Worm (Caenorhabditis elegans) whole organism, late embryonic: ENCODE data around the gene npp-3.

ENCODE experiments used
- C08G9.2 ChIP-seq: sonication (generic microtip); optimal IDR thresholded peaks from 2 replicates; lab custom pipeline; 2016; ENCODE audit warnings: mild to moderate bottlenecking, missing genetic modification characterization, moderate library complexity, missing compliant biosample characterization
- F13H6.1 ChIP-seq: sonication (generic microtip); optimal IDR thresholded peaks from 2 replicates; lab custom pipeline; 2016; ENCODE audit warnings: missing genetic modification characterization, missing compliant biosample characterization
- K02D7.2 ChIP-seq: sonication (generic microtip); optimal IDR thresholded peaks from 2 replicates; lab custom pipeline; 2017; ENCODE audit warnings: mild to moderate bottlenecking, missing genetic modification characterization, missing compliant biosample characterization
- Y22D7AL.16 ChIP-seq: sonication (generic microtip); optimal IDR thresholded peaks from 2 replicates; lab custom pipeline; 2016; ENCODE audit warnings: missing genetic modification characterization, missing compliant biosample characterization
- ama-1 ChIP-seq: fragments of 150-350 bp; optimal IDR thresholded peaks from 2 replicates; lab custom pipeline; 2014
- ceh-14 ChIP-seq: sonication (generic microtip); optimal IDR thresholded peaks from 2 replicates; lab custom pipeline; 2016; ENCODE audit warnings: missing genotype, missing genetic modification characterization, missing compliant biosample characterization
- ceh-18 ChIP-seq: sonication (generic microtip); optimal IDR thresholded peaks from 2 replicates; lab custom pipeline; 2016; ENCODE audit warnings: missing genetic modification characterization, missing compliant biosample characterization
- ceh-19 ChIP-seq: fragments of 200-800 bp; sonication (Bioruptor generic); optimal IDR thresholded peaks from 2 replicates; lab custom pipeline; 2018; ENCODE audit warnings: mild to moderate bottlenecking, missing genetic modification characterization, missing compliant biosample characterization
- ceh-2 ChIP-seq: sonication (generic microtip); optimal IDR thresholded peaks from 2 replicates; lab custom pipeline; 2016; ENCODE audit warnings: missing genotype, missing genetic modification characterization, missing compliant biosample characterization
- ceh-22 ChIP-seq: sonication (generic microtip); optimal IDR thresholded peaks from 2 replicates; lab custom pipeline; 2017; ENCODE audit warnings: missing biosample characterization, missing genetic modification characterization
- ceh-30 ChIP-seq: fragments of 150-350 bp; optimal IDR thresholded peaks from 2 replicates; lab custom pipeline; 2014; ENCODE audit warnings: missing biosample characterization, missing genetic modification characterization
- ceh-31 ChIP-seq: sonication (generic microtip); optimal IDR thresholded peaks from 2 replicates; lab custom pipeline; 2016; ENCODE audit warnings: missing genetic modification characterization, missing compliant biosample characterization
- ceh-34 ChIP-seq: sonication (generic microtip); optimal IDR thresholded peaks from 2 replicates; lab custom pipeline; 2016; ENCODE audit warnings: mild to moderate bottlenecking, missing genetic modification characterization, missing compliant biosample characterization
- ceh-48 ChIP-seq: sonication (generic microtip); optimal IDR thresholded peaks from 2 replicates; lab custom pipeline; 2016; ENCODE audit warnings: missing genetic modification characterization, inconsistent platforms, missing compliant biosample characterization
- ceh-6 ChIP-seq: fragments of 200-800 bp; sonication (Bioruptor generic); optimal IDR thresholded peaks from 2 replicates; lab custom pipeline; 2018; ENCODE audit warnings: mild to moderate bottlenecking, missing genetic modification characterization, missing compliant biosample characterization
- ceh-9 ChIP-seq: sonication (generic microtip); optimal IDR thresholded peaks from 2 replicates; lab custom pipeline; 2016; ENCODE audit warnings: mild to moderate bottlenecking, missing genetic modification characterization, inconsistent platforms, missing compliant biosample characterization
- dmd-4 ChIP-seq: sonication (generic microtip); optimal IDR thresholded peaks from 2 replicates; lab custom pipeline; 2016; ENCODE audit warnings: borderline replicate concordance, missing genetic modification characterization, missing compliant biosample characterization
- dve-1 ChIP-seq: sonication (generic microtip); optimal IDR thresholded peaks from 2 replicates; lab custom pipeline; 2017; ENCODE audit warnings: antibody characterized with exemption, mild to moderate bottlenecking, missing genetic modification characterization, missing compliant biosample characterization
- ets-4 ChIP-seq: sonication (generic microtip); optimal IDR thresholded peaks from 2 replicates; lab custom pipeline; 2016; ENCODE audit warnings: missing genetic modification characterization, missing compliant biosample characterization
- eyg-1 ChIP-seq: sonication (generic microtip); optimal IDR thresholded peaks from 2 replicates; lab custom pipeline; 2016; ENCODE audit warnings: missing genotype, missing genetic modification characterization, missing compliant biosample characterization
- fkh-6 ChIP-seq: sonication (generic microtip); optimal IDR thresholded peaks from 2 replicates; lab custom pipeline; 2016; ENCODE audit warnings: missing genetic modification characterization, missing compliant biosample characterization
- hlh-15 ChIP-seq: sonication (generic microtip); optimal IDR thresholded peaks from 2 replicates; lab custom pipeline; 2016; ENCODE audit warnings: missing genetic modification characterization, missing compliant biosample characterization
- hlh-30 ChIP-seq: sonication (generic microtip); optimal IDR thresholded peaks from 2 replicates; lab custom pipeline; 2017; ENCODE audit warnings: antibody characterized with exemption, missing genetic modification characterization, missing compliant biosample characterization; ENCODE audit not compliant: insufficient read depth
- hlh-6 ChIP-seq: sonication (generic microtip); optimal IDR thresholded peaks from 2 replicates; lab custom pipeline; 2016; ENCODE audit warnings: missing genotype, missing genetic modification characterization, missing compliant biosample characterization
- hlh-8 ChIP-seq: sonication (generic microtip); optimal IDR thresholded peaks from 2 replicates; lab custom pipeline; 2016; ENCODE audit warnings: missing genotype, missing genetic modification characterization, missing compliant biosample characterization
- lin-11 ChIP-seq: fragments of 200-800 bp; sonication (Bioruptor generic); optimal IDR thresholded peaks from 2 replicates; lab custom pipeline; 2018; ENCODE audit warnings: mild to moderate bottlenecking, missing genetic modification characterization, missing compliant biosample characterization
- nfya-1 ChIP-seq: sonication (generic microtip); optimal IDR thresholded peaks from 2 replicates; lab custom pipeline; 2017; ENCODE audit warnings: missing genetic modification characterization, mild to moderate bottlenecking, missing compliant biosample characterization, antibody characterized with exemption, moderate library complexity
- nhr-11 ChIP-seq: fragments of 150-350 bp; optimal IDR thresholded peaks from 2 replicates; lab custom pipeline; 2014; ENCODE audit warnings: missing biosample characterization, missing genetic modification characterization
- npax-4 ChIP-seq: sonication (generic microtip); optimal IDR thresholded peaks from 2 replicates; lab custom pipeline; 2016; ENCODE audit warnings: missing genetic modification characterization, missing compliant biosample characterization
- pag-3 ChIP-seq: sonication (generic microtip); optimal IDR thresholded peaks from 2 replicates; lab custom pipeline; 2016; ENCODE audit warnings: missing compliant biosample characterization, missing genetic modification characterization, borderline replicate concordance
- pax-1 ChIP-seq: fragments of 150-350 bp; optimal IDR thresholded peaks from 2 replicates; lab custom pipeline; 2014; ENCODE audit warnings: missing biosample characterization, missing genetic modification characterization
- pha-4 ChIP-seq: fragments of 150-350 bp; optimal IDR thresholded peaks from 2 replicates; lab custom pipeline; 2018; ENCODE audit warnings: missing biosample characterization, missing genetic modification reagents, missing genetic modification characterization
- pros-1 ChIP-seq: fragments of 150-350 bp; optimal IDR thresholded peaks from 2 replicates; lab custom pipeline; 2014; ENCODE audit warnings: missing biosample characterization, missing genetic modification reagents, missing genetic modification characterization
- ref-2 ChIP-seq: sonication (generic microtip); optimal IDR thresholded peaks from 2 replicates; lab custom pipeline; 2016; ENCODE audit warnings: missing genetic modification characterization, missing compliant biosample characterization
- rnt-1 ChIP-seq: sonication (generic microtip); optimal IDR thresholded peaks from 2 replicates; lab custom pipeline; 2016; ENCODE audit warnings: missing genetic modification characterization, missing compliant biosample characterization
- sdc-2 ChIP-seq: sonication (generic microtip); optimal IDR thresholded peaks from 2 replicates; lab custom pipeline; 2016; ENCODE audit warnings: missing genotype, missing genetic modification characterization, missing compliant biosample characterization
- tbx-2 ChIP-seq: sonication (generic microtip); optimal IDR thresholded peaks from 2 replicates; lab custom pipeline; 2016; ENCODE audit warnings: missing genetic modification characterization, missing compliant biosample characterization
- tbx-7 ChIP-seq: sonication (generic microtip); optimal IDR thresholded peaks from 2 replicates; lab custom pipeline; 2016; ENCODE audit warnings: missing genotype, missing genetic modification characterization, missing compliant biosample characterization
- ttx-3 ChIP-seq: sonication (generic microtip); optimal IDR thresholded peaks from 2 replicates; lab custom pipeline; 2016; ENCODE audit warnings: missing genetic modification reagents, missing genetic modification characterization, missing compliant biosample characterization
- unc-3 ChIP-seq, 2 experiments: fragments of 200-800 bp in 1 of 2; sonication (Bioruptor generic) in 1 of 2; sonication (generic microtip) in 1 of 2; conservative IDR thresholded peaks in 1 of 2; optimal IDR thresholded peaks in 1 of 2; 2 replicates each; pipeline versions ENCODE4 v1.3.6 to Lab custom; 2016 to 2022; ENCODE audit warnings: missing compliant biosample characterization in 2 of 2, missing genetic modification characterization in 2 of 2, missing genetic modification reagents in 1 of 2
- unc-42 ChIP-seq: sonication (generic microtip); optimal IDR thresholded peaks from 2 replicates; lab custom pipeline; 2016; ENCODE audit warnings: missing genotype, missing genetic modification characterization, missing compliant biosample characterization
- unc-55 ChIP-seq: sonication (generic microtip); optimal IDR thresholded peaks from 2 replicates; lab custom pipeline; 2017; ENCODE audit warnings: missing biosample characterization, missing genetic modification reagents, missing genetic modification characterization
- unc-86 ChIP-seq: sonication (generic microtip); optimal IDR thresholded peaks from 2 replicates; lab custom pipeline; 2016; ENCODE audit warnings: missing genetic modification characterization, missing compliant biosample characterization
- zip-5 ChIP-seq: sonication (generic microtip); optimal IDR thresholded peaks from 2 replicates; lab custom pipeline; 2016; ENCODE audit warnings: missing genetic modification characterization, missing compliant biosample characterization

Gene npp-3

ce11 chrII:11874674-11875198 lies at the start of gene npp-3, which contains the start of gene top-2:
npp-3 (minus strand) TSS chrII:11874788.
top-2 (plus strand) TSS chrII:11875148.
- TF ChIP-seq ceh-19 (GFP tag; lab: Kevin White, UChicago): no peak
- peak; percentile 55 for TF ChIP-seq dve-1 (tag; lab: Kevin White, UChicago)
- TF ChIP-seq C08G9.2: no peak
- TF ChIP-seq ceh-2: no peak
- no peak for TF ChIP-seq ceh-48
- TF ChIP-seq tbx-2 (tag; lab: Kevin White, UChicago): peak; percentile 59
- no peak for TF ChIP-seq zip-5 (tag; lab: Kevin White, UChicago)
- TF ChIP-seq hlh-8 (tag; lab: Kevin White, UChicago): no peak
- peak; percentile 74 for TF ChIP-seq unc-55 (GFP tag; lab: Kevin White, UChicago)
- TF ChIP-seq unc-42 (tag; lab: Kevin White, UChicago): peak; percentile 76
- no peak for TF ChIP-seq ama-1 (lab: Kevin White, UChicago)
- TF ChIP-seq ceh-6 (GFP tag; lab: Kevin White, UChicago): no peak
- TF ChIP-seq ceh-30 (tag; lab: Kevin White, UChicago): no peak
- peak; percentile 58 for TF ChIP-seq ceh-34
- no peak for TF ChIP-seq ceh-14 (tag; lab: Kevin White, UChicago)
- TF ChIP-seq eyg-1 (tag; lab: Kevin White, UChicago): no peak
- no peak for TF ChIP-seq ceh-22 (tag; lab: Kevin White, UChicago)
- no peak for TF ChIP-seq hlh-15 (tag; lab: Kevin White, UChicago)
- TF ChIP-seq ceh-9 (tag; lab: Kevin White, UChicago): no peak
- TF ChIP-seq ttx-3 (tag; lab: Kevin White, UChicago): no peak
- no peak for TF ChIP-seq rnt-1
- TF ChIP-seq npax-4 (tag; lab: Kevin White, UChicago): no peak
- TF ChIP-seq pha-4: no peak
- peak; percentile 51 for TF ChIP-seq hlh-30 (tag; lab: Kevin White, UChicago)
- no peak for TF ChIP-seq fkh-6 (tag; lab: Kevin White, UChicago)
- no peak for TF ChIP-seq hlh-6 (tag; lab: Kevin White, UChicago)
- no peak for TF ChIP-seq K02D7.2 (tag; lab: Kevin White, UChicago)
- no peak for TF ChIP-seq unc-86 (tag; lab: Kevin White, UChicago)
- no peak for TF ChIP-seq pax-1 (tag; lab: Kevin White, UChicago)
- no peak for TF ChIP-seq nhr-11 (tag; lab: Kevin White, UChicago)
- peak; percentile 74 for TF ChIP-seq ceh-31 (tag; lab: Kevin White, UChicago)
- TF ChIP-seq ets-4 (tag; lab: Kevin White, UChicago): no peak
- peak; percentile 62 for TF ChIP-seq ref-2 (tag; lab: Kevin White, UChicago)
- TF ChIP-seq dmd-4 (tag; lab: Kevin White, UChicago): no peak
- TF ChIP-seq nfya-1 (tag; lab: Kevin White, UChicago): peak; percentile 96
- TF ChIP-seq unc-3 (GFP tag; conservative IDR thresholded peaks at IDR 0.05; lab: Robert Waterston, UW): no peak
- TF ChIP-seq unc-3 (tag; optimal IDR thresholded peaks at IDR 0.05; lab: Kevin White, UChicago): no peak
- TF ChIP-seq ceh-18 (tag; lab: Kevin White, UChicago): peak; percentile 80
- TF ChIP-seq lin-11 (tag; lab: Kevin White, UChicago): no peak
- no peak for TF ChIP-seq tbx-7 (tag; lab: Kevin White, UChicago)
- TF ChIP-seq pag-3 (tag; lab: Kevin White, UChicago): no peak
- peak; percentile 45 for TF ChIP-seq pros-1
- TF ChIP-seq F13H6.1: no peak
- no peak for TF ChIP-seq Y22D7AL.16
- TF ChIP-seq sdc-2 (tag; lab: Kevin White, UChicago): no peak
